Fruit fly (Drosophila melanogaster): ENCODE data around the gene B-H1.
A peak's percentile ranks its signal among the peaks of the same experiment; 100 is the strongest.

Gene B-H1

DNA sequence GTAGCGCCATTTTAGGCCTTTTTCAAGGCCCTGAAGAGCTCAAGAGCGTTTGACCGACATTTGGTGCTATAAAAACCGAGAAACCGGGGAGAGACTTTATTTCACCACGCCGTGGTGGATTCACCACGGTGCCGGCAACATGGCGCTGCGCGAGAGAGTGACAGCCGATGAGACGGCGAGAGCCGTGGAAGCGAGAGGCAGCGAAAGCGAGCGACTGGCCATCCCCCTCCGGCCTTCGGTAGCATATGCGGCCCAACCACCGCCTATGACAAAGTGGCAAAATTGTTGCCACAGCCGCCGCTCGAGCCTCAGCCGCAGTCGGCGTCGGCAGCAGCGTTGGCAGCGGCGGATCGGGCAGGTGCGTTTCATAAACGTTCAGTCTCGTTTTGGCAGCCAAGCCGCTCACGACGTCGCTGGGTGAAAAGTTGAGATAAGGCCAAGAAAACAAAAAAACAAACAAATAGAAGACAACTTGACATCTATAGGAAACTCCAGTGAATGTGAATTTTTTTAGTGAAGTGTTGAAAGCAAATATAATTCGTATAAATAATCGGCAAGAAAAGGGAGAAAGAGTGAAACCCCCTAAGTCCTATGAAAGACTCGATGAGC lies at the start of gene B-H1:
TSS of gene B-H1 (plus strand) at position 376 of the 609 bp plus-strand sequence.
- TF ChIP-seq pan (optimal IDR thresholded peaks at IDR 0.05) (no peak), Dll (optimal IDR thresholded peaks at IDR 0.05) (peak; percentile 4), EcR (GFP tag; optimal IDR thresholded peaks at IDR 0.05) (no peak), psq (optimal IDR thresholded peaks at IDR 0.05) (no peak), usp (GFP tag; optimal IDR thresholded peaks at IDR 0.05) (no peak), CG8478 (optimal IDR thresholded peaks at IDR 0.05) (peak; percentile 21)

DNA sequence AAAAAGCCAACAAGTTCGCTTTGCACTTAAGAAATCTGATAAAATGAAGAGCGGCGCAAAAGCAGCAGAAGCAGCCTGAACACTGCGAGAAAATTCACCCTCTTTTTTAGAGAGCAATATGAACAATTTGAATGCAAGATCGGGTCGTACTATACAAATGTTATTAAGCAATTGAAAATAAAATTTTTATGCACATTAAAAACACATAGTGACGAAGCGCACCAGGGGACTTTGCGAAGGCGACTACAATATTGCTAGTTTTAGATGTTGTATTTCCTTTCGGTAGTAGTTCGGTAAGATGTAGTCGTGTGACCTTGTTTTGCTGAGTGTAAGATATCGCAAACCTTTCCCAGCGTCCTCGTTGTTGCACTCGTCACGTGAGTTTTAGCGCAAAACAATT lies 45.7 kb upstream of the B-H1 start:
- TF ChIP-seq EcR (GFP tag; optimal IDR thresholded peaks at IDR 0.05) (no peak), pan (optimal IDR thresholded peaks at IDR 0.05) (no peak)

DNA sequence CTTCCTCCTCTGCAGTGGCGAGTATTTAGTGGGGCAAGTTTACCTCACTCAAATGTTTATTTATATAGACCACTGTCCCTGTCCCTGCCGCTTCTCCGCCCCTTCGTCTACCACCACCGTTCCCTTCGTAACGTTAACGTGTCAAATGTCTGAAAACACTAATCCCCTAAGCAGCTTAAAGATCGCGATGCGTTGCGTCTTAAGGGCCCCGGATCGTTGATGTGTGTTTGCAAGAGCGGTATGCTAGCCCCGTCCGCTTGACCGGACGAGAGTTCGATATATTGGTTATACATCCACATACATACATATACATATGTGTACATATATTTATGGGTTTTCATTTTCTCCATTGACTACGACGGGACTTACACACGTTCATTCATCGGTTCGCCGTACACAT lies 44.3 kb upstream of the B-H1 start:
- TF ChIP-seq EcR (GFP tag; optimal IDR thresholded peaks at IDR 0.05) (no peak), CG8478 (optimal IDR thresholded peaks at IDR 0.05) (no peak), usp (GFP tag; optimal IDR thresholded peaks at IDR 0.05) (no peak), Dll (optimal IDR thresholded peaks at IDR 0.05) (no peak), psq (optimal IDR thresholded peaks at IDR 0.05) (no peak), pan (optimal IDR thresholded peaks at IDR 0.05) (no peak)

dm6 chrX:17355732-17356131 lies 41.5 kb upstream of the B-H1 start:
- TF ChIP-seq pan (optimal IDR thresholded peaks at IDR 0.05) (no peak), EcR (GFP tag; optimal IDR thresholded peaks at IDR 0.05) (no peak), CG8478 (optimal IDR thresholded peaks at IDR 0.05) (no peak), usp (GFP tag; optimal IDR thresholded peaks at IDR 0.05) (no peak), Dll (optimal IDR thresholded peaks at IDR 0.05) (no peak), psq (optimal IDR thresholded peaks at IDR 0.05) (no peak)

DNA sequence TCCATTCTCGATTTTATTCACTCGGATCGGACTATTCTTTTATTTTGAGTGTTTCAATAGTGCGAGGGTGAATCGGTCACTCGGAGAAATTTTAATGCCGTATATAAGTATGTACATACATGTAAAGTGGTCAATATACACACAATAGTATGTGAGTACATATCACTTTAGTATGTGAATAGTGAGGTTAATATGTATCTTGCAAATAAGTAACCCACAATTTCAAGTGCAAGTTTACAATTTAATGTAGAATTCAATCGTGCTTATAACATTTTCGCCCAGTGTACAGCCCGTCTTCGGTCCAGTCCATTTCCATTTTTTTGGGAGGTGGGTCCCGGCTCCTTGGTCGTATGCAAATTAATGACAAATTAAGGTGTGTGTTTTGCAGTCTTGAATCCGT lies 39.8 kb upstream of the B-H1 start:
- TF ChIP-seq usp (GFP tag; optimal IDR thresholded peaks at IDR 0.05) (no peak), psq (optimal IDR thresholded peaks at IDR 0.05) (no peak), pan (optimal IDR thresholded peaks at IDR 0.05) (no peak), EcR (GFP tag; optimal IDR thresholded peaks at IDR 0.05) (no peak), Dll (optimal IDR thresholded peaks at IDR 0.05) (no peak)

DNA sequence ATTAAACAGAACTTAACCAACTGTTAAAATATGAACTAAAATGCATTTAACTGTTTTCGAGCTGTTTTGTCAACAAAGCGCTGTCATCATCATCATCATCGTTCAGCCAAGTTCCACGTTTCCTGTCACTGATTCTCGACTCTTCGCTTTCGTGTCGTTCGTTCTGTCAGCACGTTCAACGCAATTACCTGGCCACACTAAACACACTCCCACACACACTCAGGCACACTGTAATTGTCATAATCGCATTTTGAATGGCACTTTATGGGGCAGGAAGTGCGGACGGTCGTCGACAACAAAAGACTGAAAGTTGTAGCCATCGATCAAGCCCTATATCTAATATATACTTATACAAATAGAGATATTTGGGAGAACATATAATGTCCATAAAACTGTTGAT lies 36.2 kb upstream of the B-H1 start:
- TF ChIP-seq psq (optimal IDR thresholded peaks at IDR 0.05): no peak
- no peak for TF ChIP-seq CG8478 (optimal IDR thresholded peaks at IDR 0.05)
- TF ChIP-seq usp (GFP tag; optimal IDR thresholded peaks at IDR 0.05): no peak
- no peak for TF ChIP-seq Dll (optimal IDR thresholded peaks at IDR 0.05)
- TF ChIP-seq pan (optimal IDR thresholded peaks at IDR 0.05): no peak
- TF ChIP-seq EcR (GFP tag; optimal IDR thresholded peaks at IDR 0.05): no peak

- TF ChIP-seq EcR (GFP tag; optimal IDR thresholded peaks at IDR 0.05) (no peak), usp (GFP tag; optimal IDR thresholded peaks at IDR 0.05) (no peak), pan (optimal IDR thresholded peaks at IDR 0.05) (no peak), psq (optimal IDR thresholded peaks at IDR 0.05) (no peak), Dll (optimal IDR thresholded peaks at IDR 0.05) (no peak), CG8478 (optimal IDR thresholded peaks at IDR 0.05) (no peak)
These were observed 28.7 kb upstream of the B-H1 start for dm6 chrX:17368569-17368968.

DNA sequence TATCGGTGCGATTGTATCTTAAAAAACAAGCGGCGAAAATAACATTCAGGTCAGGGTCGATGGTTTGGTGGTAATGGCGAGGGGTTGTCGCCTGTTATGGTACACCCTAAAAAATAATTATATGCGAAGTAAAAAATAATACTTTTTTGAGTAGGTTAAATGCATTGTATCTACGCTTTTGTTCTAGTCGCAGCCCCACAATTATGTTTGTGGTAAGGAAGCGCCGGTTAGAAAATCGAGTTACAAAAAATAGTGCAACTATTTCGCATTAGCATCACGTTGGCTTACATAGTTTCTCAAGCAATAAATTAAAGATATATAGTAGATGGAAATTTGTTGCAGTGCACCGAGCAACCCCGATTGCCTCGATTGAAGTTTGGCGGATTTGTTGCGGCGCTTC lies 17.8 kb upstream of the B-H1 start:
- TF ChIP-seq usp (GFP tag; optimal IDR thresholded peaks at IDR 0.05): no peak
- no peak for TF ChIP-seq pan (optimal IDR thresholded peaks at IDR 0.05)
- TF ChIP-seq Dll (optimal IDR thresholded peaks at IDR 0.05): no peak
- no peak for TF ChIP-seq psq (optimal IDR thresholded peaks at IDR 0.05)
- TF ChIP-seq EcR (GFP tag; optimal IDR thresholded peaks at IDR 0.05): no peak
- no peak for TF ChIP-seq CG8478 (optimal IDR thresholded peaks at IDR 0.05)

- TF ChIP-seq pan (optimal IDR thresholded peaks at IDR 0.05) (no peak), Dll (optimal IDR thresholded peaks at IDR 0.05) (no peak), EcR (GFP tag; optimal IDR thresholded peaks at IDR 0.05) (no peak), usp (GFP tag; optimal IDR thresholded peaks at IDR 0.05) (no peak)
These were observed 14.3 kb upstream of the B-H1 start for dm6 chrX:17382995-17383394.

dm6 chrX:17398215-17398614 lies 937 bp downstream of the B-H1 start:
- TF ChIP-seq pan (optimal IDR thresholded peaks at IDR 0.05) (no peak), psq (optimal IDR thresholded peaks at IDR 0.05) (no peak), usp (GFP tag; optimal IDR thresholded peaks at IDR 0.05) (no peak), CG8478 (optimal IDR thresholded peaks at IDR 0.05) (no peak), EcR (GFP tag; optimal IDR thresholded peaks at IDR 0.05) (no peak), Dll (optimal IDR thresholded peaks at IDR 0.05) (no peak)

DNA sequence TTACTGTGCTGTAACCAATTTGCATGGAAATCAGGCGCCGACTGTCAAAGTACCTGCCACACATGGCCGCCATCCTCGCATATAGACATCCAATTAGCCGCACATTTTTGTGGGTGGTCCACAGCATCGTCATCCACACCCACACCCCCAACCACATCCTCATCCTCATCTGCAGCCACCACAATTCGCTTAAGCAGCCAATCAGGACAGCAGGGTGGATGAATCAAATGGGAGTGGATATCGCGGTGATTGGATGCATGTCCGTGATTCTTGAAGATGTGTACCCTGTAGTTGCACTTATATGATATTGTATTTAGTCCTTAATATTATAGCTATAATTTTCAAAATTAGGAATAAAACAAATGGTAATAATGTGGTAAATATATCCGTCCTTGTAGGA lies 7.6 kb downstream of the B-H1 start:
- TF ChIP-seq psq (optimal IDR thresholded peaks at IDR 0.05) (no peak), Dll (optimal IDR thresholded peaks at IDR 0.05) (no peak), CG8478 (optimal IDR thresholded peaks at IDR 0.05) (no peak), EcR (GFP tag; optimal IDR thresholded peaks at IDR 0.05) (no peak), usp (GFP tag; optimal IDR thresholded peaks at IDR 0.05) (no peak), pan (optimal IDR thresholded peaks at IDR 0.05) (no peak)

DNA sequence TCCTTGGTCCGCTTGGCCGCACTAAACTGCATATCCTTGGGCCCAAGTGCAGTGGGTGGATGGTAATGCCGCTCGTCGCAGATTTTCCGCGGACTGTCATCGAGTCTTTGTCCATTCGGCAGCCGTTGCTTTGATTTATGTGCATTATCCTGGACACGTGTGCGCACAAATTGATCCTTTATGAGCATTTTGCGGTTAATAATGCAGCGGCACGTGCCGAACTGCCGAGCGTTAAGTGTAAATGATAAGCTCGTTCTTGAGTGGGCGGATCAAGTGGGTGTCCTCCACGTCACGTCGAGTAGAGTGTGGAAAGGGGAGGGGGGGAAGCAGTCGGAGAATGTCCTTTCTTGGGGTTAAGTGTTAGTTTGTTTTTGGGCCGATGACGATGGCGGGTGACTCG lies 10.5 kb downstream of the B-H1 start:
- TF ChIP-seq psq (optimal IDR thresholded peaks at IDR 0.05) (no peak), pan (optimal IDR thresholded peaks at IDR 0.05) (no peak), Dll (optimal IDR thresholded peaks at IDR 0.05) (no peak), usp (GFP tag; optimal IDR thresholded peaks at IDR 0.05) (no peak), CG8478 (optimal IDR thresholded peaks at IDR 0.05) (no peak), EcR (GFP tag; optimal IDR thresholded peaks at IDR 0.05) (no peak)

DNA sequence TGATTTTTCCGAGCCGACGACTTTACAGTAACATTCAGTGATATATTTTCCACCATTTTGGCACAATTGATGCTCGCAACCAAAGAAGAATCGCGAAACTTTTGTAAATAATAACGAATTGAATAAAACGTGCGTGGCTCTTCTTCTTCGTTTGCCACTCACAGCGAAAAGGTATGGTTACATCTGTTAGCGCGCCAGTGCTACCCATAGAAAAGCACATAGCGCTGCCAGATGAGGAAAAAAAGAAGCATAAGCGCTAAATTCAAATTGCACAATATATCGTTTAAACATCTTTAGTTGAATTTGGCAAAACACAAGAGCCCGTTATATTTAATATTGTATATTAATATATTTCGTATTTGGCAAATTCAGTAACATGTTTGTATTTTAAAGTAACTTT lies 24.7 kb downstream of the B-H1 start, which contains the start of gene CG8611:
TSS of gene CG8611 (minus strand) at position 159 of the 400 bp plus-strand sequence.
- TF ChIP-seq EcR (GFP tag; optimal IDR thresholded peaks at IDR 0.05) (no peak), pan (optimal IDR thresholded peaks at IDR 0.05) (no peak), Dll (optimal IDR thresholded peaks at IDR 0.05) (no peak), CG8478 (optimal IDR thresholded peaks at IDR 0.05) (no peak), usp (GFP tag; optimal IDR thresholded peaks at IDR 0.05) (no peak), psq (optimal IDR thresholded peaks at IDR 0.05) (no peak)

Data from whole organism.